Fruit fly (Drosophila melanogaster) whole organism, embryonic: ENCODE data around the gene wb.
A peak's percentile ranks its signal among the peaks of the same experiment; 100 is the strongest.

Experiments
- ATbp ChIP-seq: fragments of 200-800 bp; sonication (Bioruptor generic); optimal IDR thresholded peaks from 2 replicates; lab custom pipeline; 2017; ENCODE audit warnings: missing biosample characterization, mild to moderate bottlenecking, missing genetic modification characterization, missing genetic modification reagents
- CG10321 ChIP-seq: fragments of 200-800 bp; sonication (Bioruptor generic); IDR thresholded peaks from 2 replicates; pipeline ENCODE4 v1.3.6; 2022; ENCODE audit warnings: missing biosample characterization, missing genetic modification characterization
- CG11247 ChIP-seq: fragments of 200-800 bp; sonication (Bioruptor generic); IDR thresholded peaks from 2 replicates; pipeline ENCODE4 v1.3.6; 2022; ENCODE audit warnings: missing biosample characterization, missing genetic modification characterization
- CG11504 ChIP-seq: fragments of 200-800 bp; sonication (Bioruptor generic); optimal IDR thresholded peaks from 3 replicates; lab custom pipeline; 2019; ENCODE audit warnings: missing biosample characterization, mild to moderate bottlenecking, missing genetic modification characterization, moderate library complexity
- CG11696 ChIP-seq: fragments of 200-800 bp; sonication (Bioruptor generic); IDR thresholded peaks from 2 replicates; pipeline ENCODE4 v1.3.6; 2022; ENCODE audit warnings: missing biosample characterization, missing genetic modification characterization
- CG12744 ChIP-seq: fragments of 200-800 bp; sonication (Bioruptor generic); optimal IDR thresholded peaks from 2 replicates; lab custom pipeline; 2016; ENCODE audit warnings: missing biosample characterization, missing genetic modification characterization
- CG13287 ChIP-seq: fragments of 200-800 bp; sonication (Bioruptor generic); IDR thresholded peaks from 2 replicates; pipeline ENCODE4 v1.3.6; 2022; ENCODE audit warnings: missing biosample characterization, missing genetic modification characterization; ENCODE audit not compliant: partially characterized antibody
- CG14860 ChIP-seq: fragments of 200-800 bp; sonication (Bioruptor generic); IDR thresholded peaks from 3 replicates; pipeline ENCODE4 v1.3.6; 2022; ENCODE audit warnings: missing biosample characterization, missing genetic modification characterization; ENCODE audit not compliant: partially characterized antibody
- CG17328 ChIP-seq: fragments of 200-800 bp; sonication (Bioruptor generic); IDR thresholded peaks from 2 replicates; pipeline ENCODE4 v1.3.6; 2022; ENCODE audit warnings: missing biosample characterization, missing genetic modification characterization
- CG17612 ChIP-seq: fragments of 200-800 bp; sonication (Bioruptor generic); IDR thresholded peaks from 2 replicates; pipeline ENCODE4 v1.3.6; 2022; ENCODE audit warnings: missing biosample characterization, missing genetic modification characterization
- CG18262 ChIP-seq: fragments of 200-800 bp; optimal IDR thresholded peaks from 3 replicates; lab custom pipeline; 2019; ENCODE audit warnings: missing biosample characterization, mild to moderate bottlenecking, missing genetic modification characterization, moderate library complexity
- CG2202 ChIP-seq: fragments of 200-800 bp; sonication (Bioruptor generic); optimal IDR thresholded peaks from 2 replicates; lab custom pipeline; 2018; ENCODE audit warnings: missing biosample characterization, mild to moderate bottlenecking, missing genetic modification characterization
- CG7271 ChIP-seq: fragments of 200-800 bp; sonication (Bioruptor generic); optimal IDR thresholded peaks from 2 replicates; lab custom pipeline; 2018; ENCODE audit warnings: missing biosample characterization, mild to moderate bottlenecking, missing genetic modification characterization, moderate library complexity
- CG7987 ChIP-seq: fragments of 200-800 bp; sonication (Bioruptor generic); optimal IDR thresholded peaks from 2 replicates; lab custom pipeline; 2018; ENCODE audit warnings: missing biosample characterization, mild to moderate bottlenecking, missing genetic modification characterization, moderate library complexity
- CG9876 ChIP-seq: fragments of 200-800 bp; sonication (Bioruptor generic); optimal IDR thresholded peaks from 2 replicates; lab custom pipeline; 2016; ENCODE audit warnings: missing biosample characterization, missing genetic modification characterization
- D19A ChIP-seq: fragments of 200-800 bp; optimal IDR thresholded peaks from 3 replicates; lab custom pipeline; 2019; ENCODE audit warnings: missing biosample characterization, mild to moderate bottlenecking, missing genetic modification characterization, moderate library complexity
- D19B ChIP-seq: fragments of 200-800 bp; sonication (Bioruptor generic); optimal IDR thresholded peaks from 2 replicates; lab custom pipeline; 2017; ENCODE audit warnings: missing biosample characterization, mild to moderate bottlenecking, missing genetic modification characterization
- Deaf1 ChIP-seq: fragments of 200-800 bp; optimal IDR thresholded peaks from 3 replicates; lab custom pipeline; 2019; ENCODE audit warnings: missing biosample characterization, mild to moderate bottlenecking, missing genetic modification characterization, moderate library complexity
- E2f1 ChIP-seq: fragments of 200-800 bp; sonication (Bioruptor generic); IDR thresholded peaks from 2 replicates; pipeline ENCODE4 v1.3.6; 2022; ENCODE audit warnings: missing biosample characterization, missing genetic modification characterization
- Gug ChIP-seq: fragments of 200-800 bp; sonication (Bioruptor generic); IDR thresholded peaks from 4 replicates; pipeline ENCODE4 v1.3.6; 2022; ENCODE audit warnings: missing biosample characterization, missing genetic modification characterization
- Mrtf ChIP-seq: fragments of 200-800 bp; sonication (Bioruptor generic); IDR thresholded peaks from 3 replicates; pipeline ENCODE4 v1.3.6; 2022; ENCODE audit warnings: missing biosample characterization, missing genetic modification characterization
- Oaz ChIP-seq: fragments of 200-800 bp; sonication (Bioruptor generic); IDR thresholded peaks from 2 replicates; pipeline ENCODE4 v1.3.6; 2022; ENCODE audit warnings: missing biosample characterization, missing genetic modification characterization
- Oli ChIP-seq: fragments of 200-800 bp; sonication (Bioruptor generic); optimal IDR thresholded peaks from 2 replicates; lab custom pipeline; 2018; ENCODE audit warnings: missing biosample characterization, mild to moderate bottlenecking, missing genetic modification characterization, moderate library complexity
- Poxn ChIP-seq: fragments of 200-800 bp; sonication (Bioruptor generic); IDR thresholded peaks from 2 replicates; pipeline ENCODE4 v1.3.6; 2022; ENCODE audit warnings: missing biosample characterization, missing genetic modification characterization
- Ravus ChIP-seq: fragments of 200-800 bp; sonication (Bioruptor generic); IDR thresholded peaks from 2 replicates; pipeline ENCODE4 v1.3.6; 2022; ENCODE audit warnings: missing biosample characterization, missing genetic modification characterization
- Rx ChIP-seq: fragments of 200-800 bp; sonication (Bioruptor generic); IDR thresholded peaks from 2 replicates; pipeline ENCODE4 v1.3.6; 2022; ENCODE audit warnings: missing biosample characterization, missing genetic modification characterization
- al ChIP-seq: fragments of 200-800 bp; sonication (Bioruptor generic); IDR thresholded peaks from 2 replicates; pipeline ENCODE4 v1.3.6; 2022; ENCODE audit warnings: missing biosample characterization, missing genetic modification characterization
- ase ChIP-seq: fragments of 200-800 bp; sonication (Bioruptor generic); IDR thresholded peaks from 3 replicates; pipeline ENCODE4 v1.3.6; 2022; ENCODE audit warnings: missing biosample characterization, missing genetic modification characterization
- bab2 ChIP-seq: fragments of 200-800 bp; sonication (Bioruptor generic); optimal IDR thresholded peaks from 2 replicates; lab custom pipeline; 2016; ENCODE audit warnings: missing biosample characterization, missing genetic modification characterization
- bbx ChIP-seq: fragments of 200-800 bp; sonication (Bioruptor generic); IDR thresholded peaks from 2 replicates; pipeline ENCODE4 v1.3.6; 2022; ENCODE audit warnings: missing biosample characterization, missing genetic modification characterization; ENCODE audit not compliant: partially characterized antibody
- bcd ChIP-seq: fragments of 200-800 bp; sonication (Bioruptor generic); optimal IDR thresholded peaks from 2 replicates; lab custom pipeline; 2017; ENCODE audit warnings: missing biosample characterization, mild to moderate bottlenecking, missing genetic modification characterization
- br ChIP-seq: fragments of >200 bp; optimal IDR thresholded peaks from 2 replicates; lab custom pipeline; 2017
- bsh ChIP-seq, 2 experiments: fragments of 200-800 bp; sonication (Bioruptor generic); optimal IDR thresholded peaks; 2 replicates each; lab custom pipeline; 2017 to 2018; ENCODE audit warnings: mild to moderate bottlenecking in 2 of 2, missing biosample characterization in 2 of 2, missing genetic modification characterization in 2 of 2, moderate library complexity in 1 of 2
- chm ChIP-seq: fragments of 200-800 bp; sonication (Bioruptor generic); IDR thresholded peaks from 2 replicates; pipeline ENCODE4 v1.3.6; 2022; ENCODE audit warnings: missing biosample characterization, missing genetic modification characterization
- dan ChIP-seq: fragments of 200-800 bp; sonication (Bioruptor generic); IDR thresholded peaks from 2 replicates; pipeline ENCODE4 v1.3.6; 2022; ENCODE audit warnings: missing biosample characterization, missing genetic modification characterization
- dati ChIP-seq: fragments of 200-800 bp; sonication (Bioruptor generic); IDR thresholded peaks from 2 replicates; pipeline ENCODE4 v1.3.6; 2022; ENCODE audit warnings: missing biosample characterization, missing genetic modification characterization
- dm ChIP-seq: fragments of 200-800 bp; sonication (Bioruptor generic); optimal IDR thresholded peaks from 3 replicates; lab custom pipeline; 2016; ENCODE audit warnings: missing biosample characterization, missing genetic modification characterization
- eve ChIP-seq, 2 experiments: fragments of >200 bp; optimal IDR thresholded peaks; 2 replicates each; lab custom pipeline; 2017; ENCODE audit warnings: missing biosample characterization in 2 of 2, missing genetic modification characterization in 2 of 2
- eyg ChIP-seq: fragments of 200-800 bp; sonication (Bioruptor generic); optimal IDR thresholded peaks from 3 replicates; lab custom pipeline; 2016; ENCODE audit warnings: missing biosample characterization, missing genetic modification characterization
- knrl ChIP-seq: fragments of 200-800 bp; sonication (Bioruptor generic); IDR thresholded peaks from 3 replicates; pipeline ENCODE4 v1.3.6; 2022; ENCODE audit warnings: missing biosample characterization, missing genetic modification characterization; ENCODE audit not compliant: partially characterized antibody
- lola ChIP-seq, 3 experiments: fragments of >200 bp in 2 of 3; fragments of 200-800 bp in 1 of 3; sonication (Bioruptor generic) in 1 of 3; optimal IDR thresholded peaks; 2 replicates each; lab custom pipeline; 2017 to 2019; ENCODE audit warnings: missing biosample characterization in 3 of 3, missing genetic modification characterization in 3 of 3, mild to moderate bottlenecking in 1 of 3, moderate library complexity in 1 of 3
- mirr ChIP-seq: fragments of 200-800 bp; sonication (Bioruptor generic); optimal IDR thresholded peaks from 3 replicates; lab custom pipeline; 2018; ENCODE audit warnings: missing biosample characterization, mild to moderate bottlenecking, missing genetic modification characterization
- nom ChIP-seq: fragments of 200-800 bp; sonication (Bioruptor generic); optimal IDR thresholded peaks from 2 replicates; lab custom pipeline; 2017; ENCODE audit warnings: missing biosample characterization, missing genetic modification characterization, mild to moderate bottlenecking, moderate library complexity, missing genetic modification reagents
- pfk ChIP-seq: fragments of 200-800 bp; sonication (Bioruptor generic); optimal IDR thresholded peaks from 2 replicates; lab custom pipeline; 2018; ENCODE audit warnings: missing biosample characterization, mild to moderate bottlenecking, missing genetic modification characterization, moderate library complexity
- run ChIP-seq: fragments of 200-800 bp; sonication (Bioruptor generic); optimal IDR thresholded peaks from 3 replicates; lab custom pipeline; 2018; ENCODE audit warnings: missing biosample characterization, mild to moderate bottlenecking, missing genetic modification characterization
- sens ChIP-seq: fragments of 200-800 bp; sonication (Bioruptor generic); peaks from one replicate; lab custom pipeline; 2016; ENCODE audit warnings: missing biosample characterization, missing genetic modification characterization
- sim ChIP-seq: fragments of 200-800 bp; sonication (Bioruptor generic); IDR thresholded peaks from 2 replicates; pipeline ENCODE4 v1.3.6; 2022; ENCODE audit warnings: missing biosample characterization, missing genetic modification characterization
- slbo ChIP-seq: fragments of 200-800 bp; sonication (Bioruptor generic); IDR thresholded peaks from 2 replicates; pipeline ENCODE4 v1.3.6; 2022; ENCODE audit warnings: missing biosample characterization, missing genetic modification characterization
- sna ChIP-seq: fragments of 200-800 bp; sonication (Bioruptor generic); IDR thresholded peaks from 2 replicates; pipeline ENCODE4 v1.3.6; 2022; ENCODE audit warnings: missing biosample characterization, missing genetic modification characterization; ENCODE audit not compliant: partially characterized antibody
- stwl ChIP-seq: fragments of 200-800 bp; sonication (Bioruptor generic); optimal IDR thresholded peaks from 3 replicates; lab custom pipeline; 2018; ENCODE audit warnings: missing biosample characterization, mild to moderate bottlenecking, missing genetic modification characterization, moderate library complexity
- usp ChIP-seq: fragments of >200 bp; optimal IDR thresholded peaks from 2 replicates; lab custom pipeline; 2017; ENCODE audit warnings: missing biosample characterization, missing genetic modification characterization
- wek ChIP-seq: fragments of 200-800 bp; sonication (Bioruptor generic); optimal IDR thresholded peaks from 3 replicates; lab custom pipeline; 2018; ENCODE audit warnings: missing biosample characterization, mild to moderate bottlenecking, missing genetic modification characterization, moderate library complexity
- yki ChIP-seq: fragments of >200 bp; optimal IDR thresholded peaks from 3 replicates; lab custom pipeline; 2018

Gene wb

dm6 chr2L:14236132-14236531 lies 26.7 kb upstream of the wb start (continued):
- TF ChIP-seq CG9876 (no peak), Oli (tag; lab: Kevin White, UChicago) (peak; percentile 15), Rx (no peak), CG18262 (peak; percentile 34), D19A (tag; lab: Kevin White, UChicago) (no peak), CG11504 (tag; lab: Kevin White, UChicago) (peak; percentile 20), sens (GFP tag; lab: Kevin White, UChicago) (peak; percentile 89), nom (GFP tag; lab: Kevin White, UChicago) (no peak), dan (no peak), CG7271 (no peak), CG7987 (GFP tag; lab: Kevin White, UChicago) (no peak), CG17328 (0 out of 2 replicates have a peak, but pooled peaks have one; percentile 11), eyg (no peak), slbo (no peak), yki (lab: Kevin White, UChicago) (no peak), CG14860 (GFP tag; lab: Robert Waterston, UW) (no peak), ase (GFP tag; lab: Robert Waterston, UW) (no peak), CG13287 (GFP tag; lab: Robert Waterston, UW) (no peak), lola (GFP tag; optimal IDR thresholded peaks at IDR 0.05; lab: Kevin White, UChicago) (peak in 1 of 3 experiments; percentile 22), Mrtf (no peak), wek (GFP tag; lab: Kevin White, UChicago) (no peak), Deaf1 (tag; lab: Kevin White, UChicago) (no peak), ATbp (GFP tag; lab: Kevin White, UChicago) (peak; percentile 33), bbx (GFP tag; lab: Robert Waterston, UW) (no peak), CG11247 (GFP tag; lab: Robert Waterston, UW) (no peak), chm (GFP tag; lab: Robert Waterston, UW) (no peak), mirr (no peak), sim (GFP tag; lab: Robert Waterston, UW) (no peak), sna (GFP tag; lab: Robert Waterston, UW) (no peak), eve (GFP tag; optimal IDR thresholded peaks at IDR 0.05; lab: Kevin White, UChicago) (no peak), Ravus (GFP tag; lab: Robert Waterston, UW) (no peak), Poxn (no peak), CG11696 (GFP tag; lab: Robert Waterston, UW) (no peak), D19B (GFP tag; lab: Kevin White, UChicago) (no peak), CG12744 (GFP tag; lab: Kevin White, UChicago) (no peak), br (lab: Kevin White, UChicago) (no peak), bab2 (GFP tag; lab: Kevin White, UChicago) (peak; percentile 25), knrl (GFP tag; lab: Robert Waterston, UW) (no peak), stwl (tag; lab: Kevin White, UChicago) (peak; percentile 3), bcd (GFP tag; lab: Kevin White, UChicago) (no peak), usp (GFP tag; lab: Kevin White, UChicago) (no peak), bsh (GFP tag; optimal IDR thresholded peaks at IDR 0.05; lab: Kevin White, UChicago) (peak; percentile 51), run (tag; lab: Kevin White, UChicago) (no peak), dati (GFP tag; lab: Robert Waterston, UW) (no peak), al (GFP tag; lab: Robert Waterston, UW) (no peak), pfk (GFP tag; lab: Kevin White, UChicago) (no peak), dm (GFP tag; lab: Kevin White, UChicago) (no peak), Oaz (GFP tag; lab: Robert Waterston, UW) (no peak), CG10321 (GFP tag; lab: Robert Waterston, UW) (no peak), Gug (GFP tag; lab: Robert Waterston, UW) (no peak), CG17612 (GFP tag; lab: Robert Waterston, UW) (no peak), E2f1 (no peak), CG2202 (tag; lab: Kevin White, UChicago) (peak; percentile 17)
